Worm (Caenorhabditis elegans): Measurements from ENCODE around the gene egl-19.

The egl-19 gene

ce11 chrIV:7402077-7402476, 3.3 kb upstream of the egl-19 start (continued):
- TF ChIP-seq fkh-4 (tag; optimal IDR thresholded peaks at IDR 0.05; ENCODE audit: borderline replicate concordance) (no peak), ztf-4 (tag; optimal IDR thresholded peaks at IDR 0.05) (peak; percentile 40), nhr-19 (GFP tag; conservative IDR thresholded peaks at IDR 0.05) (peak; percentile 64), C16A3.4 (tag; optimal IDR thresholded peaks at IDR 0.05) (no peak), nhr-12 (tag; optimal IDR thresholded peaks at IDR 0.05) (no peak), tlp-1 (tag; optimal IDR thresholded peaks at IDR 0.05) (no peak), tbx-2 (tag; optimal IDR thresholded peaks at IDR 0.05) (peak; percentile 83), unc-98 (GFP tag; IDR thresholded peaks at IDR 0.05) (no peak), lin-15B (tag; optimal IDR thresholded peaks at IDR 0.05) (no peak), nhr-77 (tag; optimal IDR thresholded peaks at IDR 0.05) (peak; percentile 34), grh-1 (GFP tag; IDR thresholded peaks at IDR 0.05) (no peak), lir-3 (tag; optimal IDR thresholded peaks at IDR 0.05; ENCODE audit: poor library complexity) (peak; percentile 10), rnt-1 (tag; optimal IDR thresholded peaks at IDR 0.05) (peak; percentile 58), nhr-28 (tag; optimal IDR thresholded peaks at IDR 0.05) (no peak), swsn-7 (tag; optimal IDR thresholded peaks at IDR 0.05) (peak; percentile 82), isw-1 (GFP tag; IDR thresholded peaks at IDR 0.05) (peak; percentile 69), unc-86 (tag; optimal IDR thresholded peaks at IDR 0.05) (peak; percentile 88), C34B4.2 (tag; optimal IDR thresholded peaks at IDR 0.05) (no peak), ces-1 (GFP tag; optimal IDR thresholded peaks at IDR 0.05) (no peak), nhr-90 (tag; optimal IDR thresholded peaks at IDR 0.05; ENCODE audit: poor library complexity) (no peak), dpl-1 (GFP tag; optimal IDR thresholded peaks at IDR 0.05) (no peak), mab-9 (GFP tag; IDR thresholded peaks at IDR 0.05) (0 out of 2 replicates have a peak, but pooled peaks have one; percentile 18), ama-1 (optimal IDR thresholded peaks at IDR 0.05) (no peak), egl-27 (tag; optimal IDR thresholded peaks at IDR 0.05) (peak in 1 of 2 experiments; percentile 19), lsy-2 (tag; optimal IDR thresholded peaks at IDR 0.05) (peak; percentile 43 to 82), lin-39 (tag; optimal IDR thresholded peaks at IDR 0.05) (no peak), nhr-237 (tag; optimal IDR thresholded peaks at IDR 0.05) (no peak), ztf-11 (tag; optimal IDR thresholded peaks at IDR 0.05) (no peak), fkh-10 (GFP tag; optimal IDR thresholded peaks at IDR 0.05) (peak; percentile 89), egl-13 (tag; optimal IDR thresholded peaks at IDR 0.05) (peak; percentile 72), ceh-90 (tag; optimal IDR thresholded peaks at IDR 0.05) (no peak), xbp-1 (tag; optimal IDR thresholded peaks at IDR 0.05) (peak; percentile 62), pag-3 (tag; optimal IDR thresholded peaks at IDR 0.05; ENCODE audit: borderline replicate concordance, insufficient read depth) (no peak), lin-13 (GFP tag; optimal IDR thresholded peaks at IDR 0.05) (peak; percentile 6), nhr-11 (tag; optimal IDR thresholded peaks at IDR 0.05) (no peak), zag-1 (tag; optimal IDR thresholded peaks at IDR 0.05) (peak; percentile 40), efl-1 (optimal IDR thresholded peaks at IDR 0.05) (peak; percentile 39 to 56), efl-1 (GFP tag; optimal IDR thresholded peaks at IDR 0.05 in 1 of 2) (peak in 1 of 2 experiments; percentile 30)

DNA sequence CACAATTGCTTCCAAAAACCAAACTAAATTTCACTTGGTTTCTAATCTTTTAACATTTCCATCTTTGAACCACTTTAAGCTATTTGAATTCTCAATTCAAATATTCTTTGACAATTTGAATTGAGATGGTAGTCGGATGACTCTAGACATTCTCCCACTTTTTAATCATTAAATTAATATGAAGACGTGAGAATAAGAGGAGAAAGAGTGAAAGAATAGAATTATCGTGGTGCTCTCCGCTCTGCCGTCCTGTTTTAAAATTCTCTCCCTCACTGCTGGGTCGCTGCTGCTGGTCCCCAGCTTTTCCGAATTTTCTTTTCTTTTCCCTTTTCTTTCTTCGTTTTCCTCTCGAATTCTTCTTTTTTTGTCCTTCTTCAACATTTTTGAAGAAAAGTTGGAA, 2.0 kb upstream of the egl-19 start:
- no peak for TF ChIP-seq ceh-88 (GFP tag; IDR thresholded peaks at IDR 0.05)
- TF ChIP-seq lin-14 (GFP tag; optimal IDR thresholded peaks at IDR 0.05): peak; percentile 14

DNA sequence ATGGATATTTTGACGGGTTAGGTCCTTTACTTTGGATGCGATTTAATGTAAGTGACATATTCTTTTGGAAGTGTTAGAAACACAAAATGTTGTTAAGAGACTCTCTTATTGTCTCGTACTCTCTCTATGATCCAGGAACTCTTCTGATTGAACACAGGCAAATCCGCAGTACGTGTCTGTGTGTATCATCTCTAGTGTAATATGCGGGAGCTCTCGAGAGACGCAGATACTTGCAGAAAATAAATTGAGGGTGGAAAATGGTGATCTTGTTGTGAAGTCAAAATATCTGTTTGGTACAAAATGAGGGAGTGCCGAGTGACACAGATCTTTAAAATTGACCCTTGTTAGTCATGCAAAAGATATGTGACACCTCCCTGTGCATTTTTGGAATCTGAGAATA, 1.3 kb downstream of the egl-19 start:
- TF ChIP-seq lin-14 (GFP tag; optimal IDR thresholded peaks at IDR 0.05) (peak; percentile 64), mdl-1 (tag; optimal IDR thresholded peaks at IDR 0.05) (no peak), nhr-12 (tag; optimal IDR thresholded peaks at IDR 0.05) (no peak), lin-35 (GFP tag; optimal IDR thresholded peaks at IDR 0.05) (no peak), pag-3 (tag; optimal IDR thresholded peaks at IDR 0.05; ENCODE audit: borderline replicate concordance, insufficient read depth) (peak; percentile 31), nhr-90 (tag; optimal IDR thresholded peaks at IDR 0.05; ENCODE audit: poor library complexity) (no peak), nhr-20 (tag; optimal IDR thresholded peaks at IDR 0.05) (no peak), lir-3 (tag; optimal IDR thresholded peaks at IDR 0.05; ENCODE audit: poor library complexity) (no peak), dsc-1 (tag; optimal IDR thresholded peaks at IDR 0.05) (peak; percentile 11), nhr-47 (tag; optimal IDR thresholded peaks at IDR 0.05) (no peak)

Measured in whole organism, L1 larva.